Worm (Caenorhabditis elegans): ENCODE results near the gene sek-4.

sek-4 gene

DNA sequence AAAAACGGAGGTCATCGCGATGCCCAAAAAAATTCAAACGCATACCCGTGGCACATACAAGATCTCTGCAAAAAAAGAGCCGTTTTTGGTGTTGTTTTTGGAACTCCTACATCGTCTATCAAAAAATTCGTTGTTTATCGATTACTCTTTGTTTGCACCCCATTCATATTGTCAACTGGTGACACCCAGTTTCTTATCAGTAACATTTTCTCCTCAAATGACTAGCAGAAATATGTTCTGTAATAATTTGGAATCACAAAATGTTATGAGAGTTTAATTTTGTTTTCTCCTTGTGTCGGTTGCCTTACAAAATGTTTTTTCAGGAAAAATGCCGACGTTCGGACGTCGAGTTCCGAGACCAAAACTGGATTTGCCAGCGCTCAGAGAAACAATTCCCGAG lies at the start of gene sek-4:
TSS of gene sek-4 (plus strand) at position 318 of the 400 bp plus-strand sequence.
- TF ChIP-seq tbx-2 (tag; optimal IDR thresholded peaks at IDR 0.05) = no peak
- no peak for TF ChIP-seq snu-23 (GFP tag; optimal IDR thresholded peaks at IDR 0.05)
- no peak for TF ChIP-seq ceh-88 (GFP tag; IDR thresholded peaks at IDR 0.05)
- TF ChIP-seq elt-2 (tag; optimal IDR thresholded peaks at IDR 0.05) = peak; percentile 42
- TF ChIP-seq hpl-2 (GFP tag; optimal IDR thresholded peaks at IDR 0.05) = no peak

ce11 chrX:5329236-5329635 lies 45.6 kb upstream of the sek-4 start, which contains the start of gene C26B9.5:
Gene C26B9.5 (plus strand): TSS chrX:5329479.
- peak; percentile 37 for TF ChIP-seq elt-2 (tag; optimal IDR thresholded peaks at IDR 0.05)
- TF ChIP-seq lin-35 (GFP tag; optimal IDR thresholded peaks at IDR 0.05) = no peak

ce11 chrX:5330765-5331164 lies 44.1 kb upstream of the sek-4 start:
- no peak for TF ChIP-seq nhr-85 (tag)
- TF ChIP-seq efl-1 (optimal IDR thresholded peaks at IDR 0.05) = no peak
- TF ChIP-seq efl-1 (GFP tag; optimal IDR thresholded peaks at IDR 0.05 in 1 of 2) = peak in 1 of 2 experiments; percentile 52

DNA sequence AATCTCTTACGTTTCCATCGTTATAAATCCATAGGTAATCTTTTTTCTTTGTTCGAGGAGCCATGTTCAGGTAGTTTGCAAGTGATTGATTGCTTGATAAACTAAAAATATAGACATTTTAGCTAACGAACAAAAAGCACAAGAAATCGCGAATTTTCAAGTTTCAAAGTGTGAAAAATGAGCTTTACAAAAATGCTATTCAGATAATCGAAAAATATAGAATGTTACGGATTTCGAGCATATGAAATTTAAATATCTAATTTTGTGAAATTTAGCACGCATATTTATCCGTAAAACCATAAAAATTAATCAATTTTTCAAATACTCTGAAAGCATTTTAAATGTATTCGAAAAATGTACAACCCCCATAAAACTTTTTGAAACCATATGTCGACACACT lies 39.5 kb upstream of the sek-4 start, which contains the start of gene C26B9.6:
TSS of gene C26B9.6 (minus strand) at position 101 of the 400 bp plus-strand sequence.
- TF ChIP-seq swsn-7 (tag; optimal IDR thresholded peaks at IDR 0.05) (no peak), C34B4.2 (tag; optimal IDR thresholded peaks at IDR 0.05) (no peak), nhr-19 (GFP tag; conservative IDR thresholded peaks at IDR 0.05) (no peak), Y116A8C.19 (tag; optimal IDR thresholded peaks at IDR 0.05; ENCODE audit: borderline replicate concordance) (no peak), zip-4 (GFP tag; optimal IDR thresholded peaks at IDR 0.05) (no peak), lsy-2 (tag; optimal IDR thresholded peaks at IDR 0.05) (no peak), alr-1 (tag; optimal IDR thresholded peaks at IDR 0.05; ENCODE audit: borderline replicate concordance) (no peak), sptf-1 (tag; optimal IDR thresholded peaks at IDR 0.05) (no peak), nhr-12 (tag; optimal IDR thresholded peaks at IDR 0.05) (no peak), unc-98 (GFP tag; IDR thresholded peaks at IDR 0.05) (no peak), ceh-82 (tag; optimal IDR thresholded peaks at IDR 0.05) (no peak), pax-3 (tag; optimal IDR thresholded peaks at IDR 0.05) (no peak), lin-15B (tag; optimal IDR thresholded peaks at IDR 0.05) (no peak), nhr-47 (tag; optimal IDR thresholded peaks at IDR 0.05) (no peak), irx-1 (tag; optimal IDR thresholded peaks at IDR 0.05) (no peak), nhr-76 (tag; optimal IDR thresholded peaks at IDR 0.05) (no peak), efl-1 (optimal IDR thresholded peaks at IDR 0.05) (no peak), efl-1 (GFP tag; optimal IDR thresholded peaks at IDR 0.05 in 1 of 2) (no peak), elt-2 (tag; optimal IDR thresholded peaks at IDR 0.05) (no peak)

DNA sequence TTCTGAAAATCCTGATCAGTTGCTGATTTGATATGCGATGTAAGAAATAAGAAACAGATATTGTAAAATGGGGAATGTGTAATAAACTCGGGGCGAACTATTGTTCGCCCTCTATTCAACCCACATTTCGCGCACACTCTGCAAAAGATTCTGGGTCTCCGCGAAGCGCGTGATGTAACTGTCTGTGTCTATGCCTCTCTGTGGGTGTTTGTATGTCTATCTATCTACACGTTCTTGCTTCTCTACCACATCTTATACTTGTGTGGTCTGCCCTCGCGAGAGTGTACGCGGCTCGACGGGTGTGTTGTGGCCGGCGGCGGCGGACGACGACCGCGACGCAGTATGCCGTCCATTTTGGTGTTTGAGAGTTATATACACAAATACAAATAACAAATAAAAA lies 38.4 kb upstream of the sek-4 start:
- TF ChIP-seq isw-1 (GFP tag; IDR thresholded peaks at IDR 0.05) = peak; percentile 37
- TF ChIP-seq nhr-237 (tag; optimal IDR thresholded peaks at IDR 0.05) = no peak
- TF ChIP-seq Y116A8C.19 (tag; optimal IDR thresholded peaks at IDR 0.05; ENCODE audit: borderline replicate concordance) = no peak
- TF ChIP-seq C04F5.9 (tag; optimal IDR thresholded peaks at IDR 0.05) = no peak
- TF ChIP-seq lin-15B (tag; optimal IDR thresholded peaks at IDR 0.05) = no peak
- TF ChIP-seq pqm-1 (tag; optimal IDR thresholded peaks at IDR 0.05) = no peak
- peak; percentile 90 for TF ChIP-seq lin-14 (GFP tag; optimal IDR thresholded peaks at IDR 0.05)
- TF ChIP-seq ama-1 (optimal IDR thresholded peaks at IDR 0.05) = no peak
- TF ChIP-seq efl-1 (optimal IDR thresholded peaks at IDR 0.05) = peak in 1 of 2 experiments; percentile 48
- TF ChIP-seq efl-1 (GFP tag; optimal IDR thresholded peaks at IDR 0.05 in 1 of 2) = peak; percentile 2 to 20
- TF ChIP-seq fkh-4 (tag; optimal IDR thresholded peaks at IDR 0.05; ENCODE audit: borderline replicate concordance) = no peak
- TF ChIP-seq ceh-8 (GFP tag; optimal IDR thresholded peaks at IDR 0.05) = no peak
- TF ChIP-seq hlh-4 (tag; optimal IDR thresholded peaks at IDR 0.05) = no peak
- TF ChIP-seq nhr-20 (tag; optimal IDR thresholded peaks at IDR 0.05) = peak; percentile 64
- TF ChIP-seq lsy-2 (tag; optimal IDR thresholded peaks at IDR 0.05) = peak; percentile 44 to 61
- no peak for TF ChIP-seq zip-4 (GFP tag; optimal IDR thresholded peaks at IDR 0.05)
- peak; percentile 55 for TF ChIP-seq tbx-2 (tag; optimal IDR thresholded peaks at IDR 0.05)
- TF ChIP-seq nhr-77 (tag; optimal IDR thresholded peaks at IDR 0.05) = no peak
- TF ChIP-seq egl-27 (tag; optimal IDR thresholded peaks at IDR 0.05) = no peak
- peak; percentile 67 for TF ChIP-seq snu-23 (GFP tag; optimal IDR thresholded peaks at IDR 0.05)
- TF ChIP-seq nhr-71 (tag; optimal IDR thresholded peaks at IDR 0.05) = peak; percentile 74
- TF ChIP-seq egl-13 (tag; optimal IDR thresholded peaks at IDR 0.05) = peak; percentile 12
- no peak for TF ChIP-seq ets-5 (GFP tag; IDR thresholded peaks at IDR 0.05)
- no peak for TF ChIP-seq lin-13 (GFP tag; optimal IDR thresholded peaks at IDR 0.05)
- no peak for TF ChIP-seq C34B4.2 (tag; optimal IDR thresholded peaks at IDR 0.05)
- no peak for TF ChIP-seq lin-39 (tag; optimal IDR thresholded peaks at IDR 0.05)
- TF ChIP-seq mef-2 (tag; optimal IDR thresholded peaks at IDR 0.05) = no peak
- no peak for TF ChIP-seq ztf-4 (tag; optimal IDR thresholded peaks at IDR 0.05)
- TF ChIP-seq ztf-11 (tag; optimal IDR thresholded peaks at IDR 0.05) = no peak
